Worm (Caenorhabditis elegans) whole organism, L4/young adult: ENCODE data around the gene sbt-1.

Experiments
- W03F9.2 ChIP-seq: fragments of 150-350 bp; optimal IDR thresholded peaks from 2 replicates; lab custom pipeline; 2014; ENCODE audit warnings: missing biosample characterization, missing genetic modification characterization
- dao-5 ChIP-seq: sonication (generic microtip); optimal IDR thresholded peaks from 2 replicates; lab custom pipeline; 2016; ENCODE audit warnings: missing genotype, missing genetic modification characterization, moderate library complexity, missing compliant biosample characterization
- him-1 ChIP-seq: sonication (generic microtip); optimal IDR thresholded peaks from 2 replicates; lab custom pipeline; 2016; ENCODE audit warnings: missing genotype, missing genetic modification reagents, missing genetic modification characterization, missing compliant biosample characterization

The sbt-1 gene

ce11 chrV:20841484-20841883, 12.8 kb upstream of the sbt-1 start:
- TF ChIP-seq dao-5 (tag; lab: Kevin White, UChicago): no peak
- TF ChIP-seq him-1 (tag; lab: Kevin White, UChicago): no peak
- TF ChIP-seq W03F9.2 (tag; lab: Kevin White, UChicago): no peak

- TF ChIP-seq him-1 (tag; lab: Kevin White, UChicago): no peak
Measured at ce11 chrV:20838565-20838964, 9.9 kb upstream of the sbt-1 start, which contains the start of gene exos-7. Gene exos-7, plus strand, starts transcription at chrV:20838865.

ce11 chrV:20837765-20838164, 9.1 kb upstream of the sbt-1 start, which contains the start of gene mrps-12:
Gene mrps-12, plus strand, starts transcription at chrV:20838080.
- no peak for TF ChIP-seq W03F9.2 (tag; lab: Kevin White, UChicago)
- TF ChIP-seq dao-5 (tag; lab: Kevin White, UChicago): no peak
- TF ChIP-seq him-1 (tag; lab: Kevin White, UChicago): no peak

ce11 chrV:20832554-20832963, 3.9 kb upstream of the sbt-1 start:
- TF ChIP-seq dao-5 (tag; lab: Kevin White, UChicago) (no peak), him-1 (tag; lab: Kevin White, UChicago) (no peak), W03F9.2 (tag; lab: Kevin White, UChicago) (no peak)

- TF ChIP-seq W03F9.2 (tag; lab: Kevin White, UChicago) (no peak), him-1 (tag; lab: Kevin White, UChicago) (no peak), dao-5 (tag; lab: Kevin White, UChicago) (no peak)
Measured at ce11 chrV:20831867-20832266, 3.2 kb upstream of the sbt-1 start.

- TF ChIP-seq W03F9.2 (tag; lab: Kevin White, UChicago): no peak
- TF ChIP-seq him-1 (tag; lab: Kevin White, UChicago): no peak
- TF ChIP-seq dao-5 (tag; lab: Kevin White, UChicago): no peak
Measured at ce11 chrV:20830409-20830808, 1.7 kb upstream of the sbt-1 start.

ce11 chrV:20829511-20829910, 830 bp upstream of the sbt-1 start, which contains the start of gene num-1:
Gene num-1, plus strand, starts transcription at chrV:20829811.
- TF ChIP-seq W03F9.2 (tag; lab: Kevin White, UChicago): no peak
- no peak for TF ChIP-seq dao-5 (tag; lab: Kevin White, UChicago)
- TF ChIP-seq him-1 (tag; lab: Kevin White, UChicago): no peak

- TF ChIP-seq him-1 (tag; lab: Kevin White, UChicago): no peak
- no peak for TF ChIP-seq dao-5 (tag; lab: Kevin White, UChicago)
- no peak for TF ChIP-seq W03F9.2 (tag; lab: Kevin White, UChicago)
Measured at ce11 chrV:20826618-20827017, 2.1 kb downstream of the sbt-1 start.

- TF ChIP-seq him-1 (tag; lab: Kevin White, UChicago) (no peak), W03F9.2 (tag; lab: Kevin White, UChicago) (no peak), dao-5 (tag; lab: Kevin White, UChicago) (no peak)
Measured at ce11 chrV:20824962-20825609, 3.6 kb downstream of the sbt-1 start, which contains the start of the genes gcy-22 and grl-14. Gene gcy-22, minus strand, starts transcription at chrV:20825062. Gene grl-14, plus strand, starts transcription at chrV:20825559.

- TF ChIP-seq dao-5 (tag; lab: Kevin White, UChicago) (no peak), him-1 (tag; lab: Kevin White, UChicago) (no peak), W03F9.2 (tag; lab: Kevin White, UChicago) (no peak)
Measured at ce11 chrV:20820033-20820432, 8.6 kb downstream of the sbt-1 start, which contains the start of gene T03D8.6. Gene T03D8.6, minus strand, starts transcription at chrV:20820330.

ce11 chrV:20815842-20816241, 12.8 kb downstream of the sbt-1 start, which contains the start of gene sshk-1:
Gene sshk-1, plus strand, starts transcription at chrV:20816142.
- no peak for TF ChIP-seq W03F9.2 (tag; lab: Kevin White, UChicago)
- TF ChIP-seq him-1 (tag; lab: Kevin White, UChicago): no peak
- TF ChIP-seq dao-5 (tag; lab: Kevin White, UChicago): no peak

- TF ChIP-seq dao-5 (tag; lab: Kevin White, UChicago) (no peak), W03F9.2 (tag; lab: Kevin White, UChicago) (no peak), him-1 (tag; lab: Kevin White, UChicago) (no peak)
Measured at ce11 chrV:20814424-20814823, 14.3 kb downstream of the sbt-1 start, which contains the start of gene Y44A6D.7. Gene Y44A6D.7, plus strand, starts transcription at chrV:20814724.

- TF ChIP-seq W03F9.2 (tag; lab: Kevin White, UChicago): no peak
Measured at ce11 chrV:20813646-20814045, 15.0 kb downstream of the sbt-1 start.

ce11 chrV:20807038-20807437, 21.6 kb downstream of the sbt-1 start, which contains the start of gene Y44A6D.6:
Gene Y44A6D.6, plus strand, starts transcription at chrV:20807338.
- TF ChIP-seq dao-5 (tag; lab: Kevin White, UChicago): no peak
